Fruit fly (Drosophila melanogaster): ENCODE measurements around the gene CG6462.
A peak's percentile ranks its signal among the peaks of the same experiment; 100 is the strongest.

The CG6462 gene

dm6 chr3L:6074975-6075692, 38.2 kb downstream of the CG6462 start, which contains the start of the genes CG13295 and CG6610 (continued):
- TF ChIP-seq abd-A (tag; optimal IDR thresholded peaks at IDR 0.05) (no peak), CG18599 (GFP tag; optimal IDR thresholded peaks at IDR 0.05) (peak; percentile 64), D19B (GFP tag; optimal IDR thresholded peaks at IDR 0.05) (peak; percentile 41), dm (GFP tag; optimal IDR thresholded peaks at IDR 0.05) (peak; percentile 42), CG12219 (GFP tag; optimal IDR thresholded peaks at IDR 0.05) (peak; percentile 4), Lim3 (GFP tag; IDR thresholded peaks at IDR 0.05) (no peak), Asciz (GFP tag; optimal IDR thresholded peaks at IDR 0.05) (no peak), CG13624 (GFP tag; optimal IDR thresholded peaks at IDR 0.05) (peak; percentile 35), Ets65A (GFP tag) (peak; percentile 85), cato (GFP tag; optimal IDR thresholded peaks at IDR 0.05; ENCODE audit: borderline replicate concordance) (no peak), CG14965 (GFP tag; optimal IDR thresholded peaks at IDR 0.05; ENCODE audit: borderline replicate concordance) (no peak), Elba2 (GFP tag; optimal IDR thresholded peaks at IDR 0.05) (no peak), fru (optimal IDR thresholded peaks at IDR 0.05) (no peak), prd (optimal IDR thresholded peaks at IDR 0.05) (no peak), prd (GFP tag; IDR thresholded peaks at IDR 0.05) (peak; percentile 75), Dfd (GFP tag; optimal IDR thresholded peaks at IDR 0.05) (no peak), CG10209 (GFP tag; optimal IDR thresholded peaks at IDR 0.05) (peak; percentile 30), HLH3B (GFP tag; IDR thresholded peaks at IDR 0.05) (peak; percentile 27; the same call in 1 of the 2 replicates), CG4360 (GFP tag; IDR thresholded peaks at IDR 0.05) (no peak), Spps (tag; optimal IDR thresholded peaks at IDR 0.05) (peak; percentile 1), CG12236 (GFP tag; optimal IDR thresholded peaks at IDR 0.05) (no peak), yki (optimal IDR thresholded peaks at IDR 0.05) (no peak), CG7786 (GFP tag; optimal IDR thresholded peaks at IDR 0.05) (peak; percentile 25), gce (GFP tag; IDR thresholded peaks at IDR 0.05) (no peak), wek (GFP tag; optimal IDR thresholded peaks at IDR 0.05) (no peak), Oli (tag; optimal IDR thresholded peaks at IDR 0.05) (peak; percentile 56), esg (GFP tag; conservative IDR thresholded peaks at IDR 0.05) (peak; percentile 28; the same call in 1 of the 2 replicates), CG15696 (tag; optimal IDR thresholded peaks at IDR 0.05) (peak; percentile 72), CG17912 (GFP tag; optimal IDR thresholded peaks at IDR 0.05) (no peak), CG15601 (tag; optimal IDR thresholded peaks at IDR 0.05) (peak; percentile 54), Hmr (GFP tag; optimal IDR thresholded peaks at IDR 0.05) (peak; percentile 26), NFAT (GFP tag; IDR thresholded peaks at IDR 0.05) (0 out of 2 replicates have a peak, but pooled peaks have one; percentile 5), Camta (GFP tag; optimal IDR thresholded peaks at IDR 0.05) (peak; percentile 30), al (GFP tag; IDR thresholded peaks at IDR 0.05) (peak; percentile 63), scrt (GFP tag; optimal IDR thresholded peaks at IDR 0.05) (peak; percentile 40), Lhr (GFP tag; optimal IDR thresholded peaks at IDR 0.05) (peak; percentile 13), C15 (GFP tag; IDR thresholded peaks at IDR 0.05) (no peak), CG6689 (GFP tag; IDR thresholded peaks at IDR 0.05) (no peak; the same call in none of the 2 replicates), Hr78 (GFP tag; optimal IDR thresholded peaks at IDR 0.05) (no peak), trh (GFP tag; optimal IDR thresholded peaks at IDR 0.05) (no peak), Side (GFP tag; optimal IDR thresholded peaks at IDR 0.05) (peak; percentile 29), Bteb2 (GFP tag; optimal IDR thresholded peaks at IDR 0.05) (peak; percentile 36), CG17359 (tag; optimal IDR thresholded peaks at IDR 0.05) (no peak), tll (GFP tag; optimal IDR thresholded peaks at IDR 0.05) (peak in 1 of 2 experiments; percentile 52), CG30431 (GFP tag; optimal IDR thresholded peaks at IDR 0.05) (peak; percentile 5), cg (GFP tag; optimal IDR thresholded peaks at IDR 0.05) (no peak), CG6254 (GFP tag; optimal IDR thresholded peaks at IDR 0.05) (no peak), gro (GFP tag; optimal IDR thresholded peaks at IDR 0.05) (no peak), CG15514 (GFP tag; optimal IDR thresholded peaks at IDR 0.05) (peak; percentile 59), Hand (GFP tag; optimal IDR thresholded peaks at IDR 0.05) (no peak)
